Worm (Caenorhabditis elegans) whole organism, early embryonic: ENCODE data around the gene C18A11.3.

Experiments used
- B0310.2 ChIP-seq: sonication (generic microtip); optimal IDR thresholded peaks from 2 replicates; lab custom pipeline; 2016; ENCODE audit warnings: mild to moderate bottlenecking, missing genetic modification characterization, missing compliant biosample characterization
- F13C5.2 ChIP-seq: sonication (generic microtip); optimal IDR thresholded peaks from 2 replicates; lab custom pipeline; 2017; ENCODE audit warnings: mild to moderate bottlenecking, missing genetic modification characterization, inconsistent platforms, missing compliant biosample characterization
- aly-1 ChIP-seq: sonication (generic microtip); optimal IDR thresholded peaks from 2 replicates; lab custom pipeline; 2016; ENCODE audit warnings: missing genetic modification characterization, missing compliant biosample characterization
- ama-1 ChIP-seq: fragments of 150-350 bp; optimal IDR thresholded peaks from 2 replicates; lab custom pipeline; 2014
- ceh-36 ChIP-seq: sonication (generic microtip); optimal IDR thresholded peaks from 2 replicates; lab custom pipeline; 2016; ENCODE audit warnings: missing genetic modification characterization, inconsistent platforms, missing compliant biosample characterization
- flt-1 ChIP-seq: fragments of 200-800 bp; sonication (Bioruptor generic); IDR thresholded peaks from 2 replicates; pipeline ENCODE4 v1.3.6; 2022; ENCODE audit warnings: missing genetic modification characterization, missing compliant biosample characterization
- hnd-1 ChIP-seq: sonication (generic microtip); optimal IDR thresholded peaks from 2 replicates; lab custom pipeline; 2016; ENCODE audit warnings: missing genetic modification characterization, missing compliant biosample characterization
- scrt-1 ChIP-seq: fragments of 200-800 bp; sonication (Bioruptor generic); IDR thresholded peaks from 2 replicates; pipeline ENCODE4 v1.3.6; 2022; ENCODE audit warnings: missing genetic modification characterization, missing compliant biosample characterization
- sea-1 ChIP-seq: fragments of 200-800 bp; sonication (Bioruptor generic); conservative IDR thresholded peaks from 2 replicates; pipeline ENCODE4 v1.3.6; 2022; ENCODE audit warnings: missing genetic modification characterization, missing compliant biosample characterization
- tbx-11 ChIP-seq: fragments of 200-800 bp; sonication (Bioruptor generic); IDR thresholded peaks from 2 replicates; pipeline ENCODE4 v1.3.6; 2022; ENCODE audit warnings: missing genetic modification characterization, missing compliant biosample characterization

- TF ChIP-seq sea-1 = no peak
- no peak for TF ChIP-seq aly-1
- TF ChIP-seq ama-1 (lab: Kevin White, UChicago) = no peak
- no peak for TF ChIP-seq flt-1
- no peak for TF ChIP-seq B0310.2 (tag; lab: Kevin White, UChicago)
- TF ChIP-seq tbx-11 (GFP tag; lab: Robert Waterston, UW) = no peak
- TF ChIP-seq F13C5.2 (tag; lab: Kevin White, UChicago) = no peak
- TF ChIP-seq hnd-1 (tag; lab: Kevin White, UChicago) = no peak
- no peak for TF ChIP-seq scrt-1 (GFP tag; lab: Robert Waterston, UW)
- no peak for TF ChIP-seq ceh-36
Observed at ce11 chrX:8017759-8018158, 43.2 kb upstream of the C18A11.3 start, which contains the start of gene C34D10.5.
